Worm (Caenorhabditis elegans) whole organism, L1 larva: ENCODE measurements around the gene dvc-1.
A peak's percentile ranks its signal among the peaks of the same experiment; 100 is the strongest.

Experiments used
- C16A3.4 ChIP-seq: fragments of 150-350 bp; optimal IDR thresholded peaks from 2 replicates; lab custom pipeline; 2014; ENCODE audit warnings: missing biosample characterization, missing genetic modification characterization
- aha-1 ChIP-seq: fragments of 150-350 bp; optimal IDR thresholded peaks from 2 replicates; lab custom pipeline; 2014; ENCODE audit warnings: missing biosample characterization, missing genetic modification characterization
- ama-1 ChIP-seq: fragments of 150-350 bp; optimal IDR thresholded peaks from 2 replicates; lab custom pipeline; 2014
- ceh-82 ChIP-seq, 3 experiments: fragments of 150-350 bp in 1 of 3; sonication (generic microtip) in 2 of 3; optimal IDR thresholded peaks; 2 replicates each; lab custom pipeline; 2014 to 2017; ENCODE audit warnings: missing biosample characterization in 3 of 3, missing genetic modification characterization in 3 of 3
- ceh-88 ChIP-seq: fragments of 200-800 bp; sonication (Bioruptor generic); IDR thresholded peaks from 2 replicates; pipeline ENCODE4 v1.3.6; 2022; ENCODE audit warnings: missing genetic modification characterization, missing compliant biosample characterization
- ceh-90 ChIP-seq: sonication (generic microtip); optimal IDR thresholded peaks from 2 replicates; lab custom pipeline; 2016; ENCODE audit warnings: missing genetic modification characterization, missing compliant biosample characterization
- dpl-1 ChIP-seq, 3 experiments: fragments of 150-350 bp in 2 of 3; sonication (generic microtip) in 1 of 3; optimal IDR thresholded peaks; 2 replicates each; lab custom pipeline; 2014 to 2017; ENCODE audit warnings: missing biosample characterization in 3 of 3, missing genetic modification characterization in 3 of 3, missing genetic modification reagents in 3 of 3
- dsc-1 ChIP-seq: sonication (generic microtip); optimal IDR thresholded peaks from 2 replicates; lab custom pipeline; 2016; ENCODE audit warnings: mild to moderate bottlenecking, missing genetic modification characterization, missing compliant biosample characterization
- elt-3 ChIP-seq, 6 experiments: fragments of 150-350 bp in 1 of 6; sonication (generic microtip); optimal IDR thresholded peaks; 2 replicates each; lab custom pipeline; 2017 to 2018; ENCODE audit warnings: missing biosample characterization in 6 of 6, missing genetic modification characterization in 6 of 6, inconsistent platforms in 1 of 6
- ets-5 ChIP-seq: fragments of 200-800 bp; sonication (Bioruptor generic); IDR thresholded peaks from 2 replicates; pipeline ENCODE4 v1.3.6; 2022; ENCODE audit warnings: missing genetic modification characterization, missing compliant biosample characterization
- fkh-8 ChIP-seq: sonication (generic microtip); optimal IDR thresholded peaks from 2 replicates; lab custom pipeline; 2016; ENCODE audit warnings: mild to moderate bottlenecking, missing genetic modification characterization, missing compliant biosample characterization
- hlh-17 ChIP-seq: fragments of 200-800 bp; sonication (Bioruptor generic); optimal IDR thresholded peaks from 2 replicates; lab custom pipeline; 2018; ENCODE audit warnings: missing genetic modification characterization, mild to moderate bottlenecking, missing compliant biosample characterization, moderate library complexity, borderline replicate concordance
- hlh-4 ChIP-seq: sonication (generic microtip); optimal IDR thresholded peaks from 2 replicates; lab custom pipeline; 2016; ENCODE audit warnings: mild to moderate bottlenecking, missing genetic modification characterization, missing compliant biosample characterization
- lin-14 ChIP-seq: fragments of 200-800 bp; sonication (Bioruptor generic); optimal IDR thresholded peaks from 2 replicates; lab custom pipeline; 2018; ENCODE audit warnings: mild to moderate bottlenecking, missing genetic modification characterization, moderate library complexity, missing compliant biosample characterization
- lin-15B ChIP-seq: fragments of 150-350 bp; sonication (generic microtip); optimal IDR thresholded peaks from 3 replicates; lab custom pipeline; 2014; ENCODE audit warnings: missing biosample characterization, missing genetic modification characterization
- lin-39 ChIP-seq: fragments of 150-350 bp; optimal IDR thresholded peaks from 2 replicates; lab custom pipeline; 2014; ENCODE audit warnings: missing biosample characterization, missing genetic modification reagents, missing genetic modification characterization
- lsy-2 ChIP-seq, 2 experiments: fragments of 150-350 bp; optimal IDR thresholded peaks; 2 replicates each; lab custom pipeline; 2014; ENCODE audit warnings: missing biosample characterization in 2 of 2, missing genetic modification characterization in 2 of 2
- mep-1 ChIP-seq: fragments of 150-350 bp; optimal IDR thresholded peaks from 2 replicates; lab custom pipeline; 2014; ENCODE audit warnings: missing biosample characterization, missing genetic modification characterization
- nhr-11 ChIP-seq: fragments of 150-350 bp; optimal IDR thresholded peaks from 2 replicates; lab custom pipeline; 2014; ENCODE audit warnings: missing biosample characterization, missing genetic modification characterization
- nhr-19 ChIP-seq: fragments of 200-800 bp; sonication (Bioruptor generic); conservative IDR thresholded peaks from 2 replicates; pipeline ENCODE4 v1.3.6; 2022; ENCODE audit warnings: missing genetic modification characterization, missing compliant biosample characterization
- nhr-20 ChIP-seq: sonication (generic microtip); optimal IDR thresholded peaks from 2 replicates; lab custom pipeline; 2016; ENCODE audit warnings: mild to moderate bottlenecking, missing genetic modification characterization, missing compliant biosample characterization
- nhr-28 ChIP-seq: fragments of 150-350 bp; optimal IDR thresholded peaks from 2 replicates; lab custom pipeline; 2014; ENCODE audit warnings: missing biosample characterization, missing genetic modification characterization
- nhr-71 ChIP-seq: sonication (generic microtip); optimal IDR thresholded peaks from 2 replicates; lab custom pipeline; 2016; ENCODE audit warnings: mild to moderate bottlenecking, missing genetic modification characterization, moderate library complexity, missing compliant biosample characterization
- nhr-76 ChIP-seq: sonication (generic microtip); optimal IDR thresholded peaks from 2 replicates; lab custom pipeline; 2017; ENCODE audit warnings: missing biosample characterization, missing genetic modification characterization
- nhr-84 ChIP-seq: sonication (generic microtip); optimal IDR thresholded peaks from 2 replicates; lab custom pipeline; 2017; ENCODE audit warnings: missing biosample characterization, missing genetic modification characterization
- nhr-85 ChIP-seq: sonication (generic microtip); peaks from one replicate; lab custom pipeline; 2016; ENCODE audit warnings: missing genetic modification characterization, inconsistent platforms, missing compliant biosample characterization
- nhr-90 ChIP-seq: sonication (generic microtip); optimal IDR thresholded peaks from 2 replicates; lab custom pipeline; 2016; ENCODE audit warnings: mild to moderate bottlenecking, missing genetic modification characterization, missing compliant biosample characterization; ENCODE audit not compliant: poor library complexity
- pqm-1 ChIP-seq: sonication (generic microtip); optimal IDR thresholded peaks from 3 replicates; lab custom pipeline; 2017; ENCODE audit warnings: missing biosample characterization, missing genetic modification characterization
- snpc-4 ChIP-seq: fragments of 150-350 bp; optimal IDR thresholded peaks from 2 replicates; lab custom pipeline; 2014; ENCODE audit warnings: missing biosample characterization, missing genetic modification characterization
- snu-23 ChIP-seq: sonication (generic microtip); optimal IDR thresholded peaks from 2 replicates; lab custom pipeline; 2016; ENCODE audit warnings: missing genetic modification characterization, missing compliant biosample characterization
- sox-4 ChIP-seq: sonication (generic microtip); optimal IDR thresholded peaks from 2 replicates; lab custom pipeline; 2016; ENCODE audit warnings: missing genetic modification characterization, missing compliant biosample characterization
- sptf-1 ChIP-seq: fragments of 150-350 bp; optimal IDR thresholded peaks from 2 replicates; lab custom pipeline; 2014; ENCODE audit warnings: missing biosample characterization, missing genetic modification characterization
- swsn-7 ChIP-seq: sonication (generic microtip); optimal IDR thresholded peaks from 2 replicates; lab custom pipeline; 2016; ENCODE audit warnings: missing genetic modification characterization, missing compliant biosample characterization
- tlp-1 ChIP-seq: fragments of 150-350 bp; optimal IDR thresholded peaks from 2 replicates; lab custom pipeline; 2014; ENCODE audit warnings: missing biosample characterization, missing genetic modification characterization
- unc-130 ChIP-seq: fragments of 150-350 bp; optimal IDR thresholded peaks from 2 replicates; lab custom pipeline; 2017; ENCODE audit warnings: missing biosample characterization, missing genetic modification characterization, inconsistent platforms
- unc-62 ChIP-seq: fragments of 150-350 bp; optimal IDR thresholded peaks from 2 replicates; lab custom pipeline; 2014; ENCODE audit warnings: missing biosample characterization, missing genetic modification reagents, missing genetic modification characterization
- unc-98 ChIP-seq: fragments of 200-800 bp; sonication (Bioruptor generic); IDR thresholded peaks from 2 replicates; pipeline ENCODE4 v1.3.6; 2022; ENCODE audit warnings: missing genetic modification characterization, missing compliant biosample characterization
- vab-15 ChIP-seq: sonication (generic microtip); optimal IDR thresholded peaks from 2 replicates; lab custom pipeline; 2017; ENCODE audit warnings: missing genotype, mild to moderate bottlenecking, missing genetic modification characterization, missing compliant biosample characterization
- xbp-1 ChIP-seq: sonication (generic microtip); optimal IDR thresholded peaks from 2 replicates; lab custom pipeline; 2016; ENCODE audit warnings: missing genetic modification characterization, missing compliant biosample characterization
- zag-1 ChIP-seq: fragments of 150-350 bp; optimal IDR thresholded peaks from 2 replicates; lab custom pipeline; 2014; ENCODE audit warnings: missing biosample characterization, missing genetic modification characterization
- zip-4 ChIP-seq: fragments of 200-800 bp; sonication (Bioruptor generic); optimal IDR thresholded peaks from 2 replicates; lab custom pipeline; 2018; ENCODE audit warnings: mild to moderate bottlenecking, missing genetic modification characterization, moderate library complexity, missing compliant biosample characterization
- ztf-4 ChIP-seq: fragments of 150-350 bp; optimal IDR thresholded peaks from 2 replicates; lab custom pipeline; 2014; ENCODE audit warnings: missing biosample characterization, missing genetic modification characterization

dvc-1 gene

ce11 chrV:11228653-11229173 is 10.4 kb downstream of the dvc-1 start, which contains the start of gene pqn-70 (continued):
- TF ChIP-seq nhr-19 (GFP tag; lab: Robert Waterston, UW) (peak; percentile 83), nhr-84 (no peak), lin-39 (tag; lab: Kevin White, UChicago) (peak; percentile 23), sox-4 (tag; lab: Kevin White, UChicago) (peak; percentile 60), elt-3 (tag; optimal IDR thresholded peaks at IDR 0.05; lab: Kevin White, UChicago) (peak in 2 of 6 experiments; percentile 42 to 54), zag-1 (no peak), lin-15B (peak; percentile 53), xbp-1 (tag; lab: Kevin White, UChicago) (peak; percentile 75), unc-62 (GFP tag; lab: Kevin White, UChicago) (no peak), vab-15 (tag; lab: Kevin White, UChicago) (no peak), hlh-4 (tag; lab: Kevin White, UChicago) (no peak), nhr-28 (tag; lab: Kevin White, UChicago) (no peak), nhr-20 (tag; lab: Kevin White, UChicago) (peak; percentile 90), hlh-17 (GFP tag; lab: Kevin White, UChicago) (no peak), swsn-7 (peak; percentile 83), nhr-85 (tag; lab: Kevin White, UChicago) (peak; percentile 90), nhr-11 (tag; lab: Kevin White, UChicago) (peak; percentile 12), ceh-82 (tag; optimal IDR thresholded peaks at IDR 0.05; lab: Kevin White, UChicago) (peak; percentile 87 to 98 (median 90)), ceh-88 (GFP tag; lab: Robert Waterston, UW) (peak; percentile 40; the same call in 1 of the 2 replicates), unc-130 (tag; lab: Kevin White, UChicago) (peak; percentile 87), fkh-8 (tag; lab: Kevin White, UChicago) (peak; percentile 74), ztf-4 (tag; lab: Kevin White, UChicago) (peak; percentile 75), pqm-1 (no peak), tlp-1 (tag; lab: Kevin White, UChicago) (no peak), ceh-90 (tag; lab: Kevin White, UChicago) (no peak), dpl-1 (GFP tag; optimal IDR thresholded peaks at IDR 0.05; lab: Kevin White, UChicago) (peak; percentile 41 to 75 (median 69)), unc-98 (no peak), snpc-4 (tag; lab: Kevin White, UChicago) (peak; percentile 72), nhr-76 (tag; lab: Kevin White, UChicago) (no peak), sptf-1 (no peak), nhr-71 (tag; lab: Kevin White, UChicago) (peak; percentile 91), aha-1 (tag; lab: Kevin White, UChicago) (no peak), zip-4 (peak; percentile 25)

ce11 chrV:11225981-11226380 is 13.2 kb downstream of the dvc-1 start, which contains the start of gene bgal-1:
Gene bgal-1, minus strand, starts transcription at chrV:11226018.
- TF ChIP-seq ets-5 = no peak
- TF ChIP-seq ama-1 (lab: Kevin White, UChicago) = peak; percentile 65
- TF ChIP-seq lin-14 (GFP tag; lab: Kevin White, UChicago) = peak; percentile 37
- TF ChIP-seq lsy-2 (tag; optimal IDR thresholded peaks at IDR 0.05; lab: Kevin White, UChicago) = peak; percentile 7 to 9
- peak; percentile 63 for TF ChIP-seq dsc-1 (tag; lab: Kevin White, UChicago)
- TF ChIP-seq mep-1 (tag; lab: Kevin White, UChicago) = peak; percentile 7
- TF ChIP-seq nhr-90 (tag; lab: Kevin White, UChicago) = peak; percentile 15
- no peak for TF ChIP-seq elt-3 (tag; optimal IDR thresholded peaks at IDR 0.05; lab: Kevin White, UChicago)
- peak; percentile 16 for TF ChIP-seq snu-23 (GFP tag; lab: Kevin White, UChicago)
- TF ChIP-seq C16A3.4 (tag; lab: Kevin White, UChicago) = no peak
